Fruit fly (Drosophila melanogaster) whole organism, embryonic: Measurements from ENCODE around the gene Or94b.
A peak's percentile ranks its signal among the peaks of the same experiment; 100 is the strongest.

Source experiments
- Awh ChIP-seq: fragments of 200-800 bp; sonication (Bioruptor generic); IDR thresholded peaks from 2 replicates; pipeline ENCODE4, ENCODE4 v1.3.6; 2022; ENCODE audit warnings: missing biosample characterization, missing genetic modification characterization
- B-H2 ChIP-seq: fragments of 200-800 bp; sonication (Bioruptor generic); optimal IDR thresholded peaks from 2 replicates; lab custom pipeline; 2018; ENCODE audit warnings: missing biosample characterization, mild to moderate bottlenecking, missing genetic modification characterization
- CG11085 ChIP-seq: fragments of 200-800 bp; sonication (Bioruptor generic); IDR thresholded peaks from 2 replicates; pipeline ENCODE4 v1.3.6; 2022; ENCODE audit warnings: missing biosample characterization, missing genetic modification characterization
- CG11504 ChIP-seq: fragments of 200-800 bp; sonication (Bioruptor generic); optimal IDR thresholded peaks from 3 replicates; lab custom pipeline; 2019; ENCODE audit warnings: missing biosample characterization, mild to moderate bottlenecking, missing genetic modification characterization, moderate library complexity
- CG12299 ChIP-seq: fragments of 200-800 bp; sonication (Bioruptor generic); optimal IDR thresholded peaks from 2 replicates; lab custom pipeline; 2018; ENCODE audit warnings: missing biosample characterization, mild to moderate bottlenecking, missing genetic modification characterization
- CG13296 ChIP-seq: fragments of 200-800 bp; sonication (Bioruptor generic); optimal IDR thresholded peaks from 3 replicates; lab custom pipeline; 2018; ENCODE audit warnings: missing biosample characterization, mild to moderate bottlenecking, missing genetic modification characterization
- CG17359 ChIP-seq: fragments of 200-800 bp; sonication (Bioruptor generic); optimal IDR thresholded peaks from 3 replicates; lab custom pipeline; 2018; ENCODE audit warnings: missing biosample characterization, mild to moderate bottlenecking, missing genetic modification characterization, moderate library complexity
- CG34422 ChIP-seq: fragments of 200-800 bp; sonication (Bioruptor generic); IDR thresholded peaks from 3 replicates; pipeline ENCODE4 v1.3.6; 2022; ENCODE audit warnings: missing biosample characterization, missing genetic modification characterization
- CG4730 ChIP-seq: fragments of 200-800 bp; sonication (Bioruptor generic); IDR thresholded peaks from 2 replicates; pipeline ENCODE4 v1.3.6; 2022; ENCODE audit warnings: missing biosample characterization, missing genetic modification characterization
- CG5180 ChIP-seq: fragments of 200-800 bp; sonication (Bioruptor generic); optimal IDR thresholded peaks from 3 replicates; lab custom pipeline; 2017; ENCODE audit warnings: missing biosample characterization, missing genetic modification characterization, mild to moderate bottlenecking, moderate library complexity, missing genetic modification reagents
- CG6689 ChIP-seq: fragments of 200-800 bp; sonication (Bioruptor generic); IDR thresholded peaks from 2 replicates; pipeline ENCODE4 v1.3.6; 2022; ENCODE audit warnings: missing biosample characterization, missing genetic modification characterization
- CG8765 ChIP-seq: fragments of 200-800 bp; sonication (Bioruptor generic); IDR thresholded peaks from 2 replicates; pipeline ENCODE4 v1.3.6; 2022; ENCODE audit warnings: missing biosample characterization, missing genetic modification characterization
- CG9215 ChIP-seq: fragments of 200-800 bp; sonication (Bioruptor generic); IDR thresholded peaks from 2 replicates; pipeline ENCODE4 v1.3.6; 2022; ENCODE audit warnings: missing biosample characterization, missing genetic modification characterization
- CG9817 ChIP-seq: fragments of 200-800 bp; sonication (Bioruptor generic); optimal IDR thresholded peaks from 2 replicates; lab custom pipeline; 2018; ENCODE audit warnings: missing biosample characterization, mild to moderate bottlenecking, missing genetic modification characterization, moderate library complexity
- CTCF ChIP-seq: fragments of 200-800 bp; sonication (Bioruptor generic); optimal IDR thresholded peaks from 2 replicates; lab custom pipeline; 2017; ENCODE audit warnings: missing biosample characterization, mild to moderate bottlenecking, missing genetic modification characterization, moderate library complexity
- Chrac-16 ChIP-seq: fragments of 200-800 bp; sonication (Bioruptor generic); optimal IDR thresholded peaks from 3 replicates; lab custom pipeline; 2016; ENCODE audit warnings: missing biosample characterization, missing genetic modification characterization
- Drgx ChIP-seq: fragments of 200-800 bp; sonication (Bioruptor generic); IDR thresholded peaks from 2 replicates; pipeline ENCODE4 v1.3.6; 2022; ENCODE audit warnings: missing biosample characterization, missing genetic modification characterization
- Eip74EF ChIP-seq, 2 experiments: fragments of 200-800 bp in 1 of 2; fragments of >200 bp in 1 of 2; sonication (Bioruptor generic) in 1 of 2; optimal IDR thresholded peaks; 2 replicates each; lab custom pipeline; 2017 to 2019; ENCODE audit warnings: missing biosample characterization in 2 of 2, missing genetic modification characterization in 2 of 2, mild to moderate bottlenecking in 1 of 2, moderate library complexity in 1 of 2
- Fer1 ChIP-seq: fragments of 200-800 bp; sonication (Bioruptor generic); optimal IDR thresholded peaks from 2 replicates; lab custom pipeline; 2017; ENCODE audit warnings: missing biosample characterization, mild to moderate bottlenecking, missing genetic modification characterization
- Jarid2 ChIP-seq: fragments of 200-800 bp; sonication (Bioruptor generic); optimal IDR thresholded peaks from 3 replicates; lab custom pipeline; 2017; ENCODE audit warnings: mild to moderate bottlenecking, missing biosample characterization, missing genetic modification reagents, missing genetic modification characterization
- Med ChIP-seq: fragments of 200-800 bp; sonication (Bioruptor generic); peaks from one replicate; lab custom pipeline; 2016; ENCODE audit warnings: missing biosample characterization, missing genetic modification characterization, mild to moderate bottlenecking, inconsistent platforms, moderate library complexity
- Myb ChIP-seq: fragments of 200-800 bp; sonication (Bioruptor generic); optimal IDR thresholded peaks from 2 replicates; lab custom pipeline; 2016; ENCODE audit warnings: missing biosample characterization, missing genetic modification characterization
- Oaz ChIP-seq: fragments of 200-800 bp; sonication (Bioruptor generic); IDR thresholded peaks from 2 replicates; pipeline ENCODE4 v1.3.6; 2022; ENCODE audit warnings: missing biosample characterization, missing genetic modification characterization
- Pdp1 ChIP-seq, 2 experiments: fragments of 200-800 bp; sonication (Bioruptor generic); optimal IDR thresholded peaks; 3 replicates each; lab custom pipeline; 2016; ENCODE audit warnings: missing biosample characterization in 2 of 2, missing genetic modification characterization in 2 of 2, mild to moderate bottlenecking in 1 of 2, moderate library complexity in 1 of 2
- Ptx1 ChIP-seq: fragments of 200-800 bp; sonication (Bioruptor generic); IDR thresholded peaks from 2 replicates; pipeline ENCODE4 v1.3.6; 2022; ENCODE audit warnings: missing biosample characterization, missing genetic modification characterization
- Rfx ChIP-seq: fragments of 200-800 bp; sonication (Bioruptor generic); IDR thresholded peaks from 2 replicates; pipeline ENCODE4 v1.3.6; 2022; ENCODE audit warnings: missing biosample characterization, missing genetic modification characterization
- Usf ChIP-seq: fragments of 200-800 bp; sonication (Bioruptor generic); optimal IDR thresholded peaks from 2 replicates; lab custom pipeline; 2017; ENCODE audit warnings: missing genotype, missing biosample characterization, missing genetic modification characterization
- Xbp1 ChIP-seq: fragments of 200-800 bp; sonication (Bioruptor generic); optimal IDR thresholded peaks from 3 replicates; lab custom pipeline; 2016; ENCODE audit warnings: missing biosample characterization, mild to moderate bottlenecking, missing genetic modification characterization
- ap ChIP-seq: fragments of 200-800 bp; sonication (Bioruptor generic); IDR thresholded peaks from 2 replicates; pipeline ENCODE4 v1.3.6; 2022; ENCODE audit warnings: missing biosample characterization, missing genetic modification characterization
- ara ChIP-seq: fragments of 200-800 bp; sonication (Bioruptor generic); IDR thresholded peaks from 2 replicates; pipeline ENCODE4 v1.3.6; 2022; ENCODE audit warnings: missing biosample characterization, missing genetic modification characterization
- chinmo ChIP-seq: fragments of 200-800 bp; sonication (Bioruptor generic); IDR thresholded peaks from 4 replicates; pipeline ENCODE4 v1.3.6; 2022; ENCODE audit warnings: missing biosample characterization, missing genetic modification characterization; ENCODE audit not compliant: partially characterized antibody
- crp ChIP-seq, 2 experiments: fragments of 200-800 bp; sonication (Bioruptor generic); optimal IDR thresholded peaks; 2 replicates in 1 of 2; 3 replicates in 1 of 2; lab custom pipeline; 2017; ENCODE audit warnings: missing biosample characterization in 2 of 2, missing genetic modification characterization in 2 of 2, mild to moderate bottlenecking in 1 of 2, moderate library complexity in 1 of 2
- ems ChIP-seq: fragments of 200-800 bp; sonication (Bioruptor generic); optimal IDR thresholded peaks from 3 replicates; lab custom pipeline; 2016; ENCODE audit warnings: missing biosample characterization, missing genetic modification characterization
- ftz-f1 ChIP-seq: fragments of 200-800 bp; sonication (Bioruptor generic); optimal IDR thresholded peaks from 2 replicates; lab custom pipeline; 2016; ENCODE audit warnings: missing biosample characterization, missing genetic modification characterization
- gsb ChIP-seq: fragments of 200-800 bp; sonication (Bioruptor generic); IDR thresholded peaks from 2 replicates; pipeline ENCODE4 v1.3.6; 2022; ENCODE audit warnings: missing biosample characterization, missing genetic modification characterization
- lbe ChIP-seq: fragments of 200-800 bp; sonication (Bioruptor generic); optimal IDR thresholded peaks from 2 replicates; lab custom pipeline; 2016; ENCODE audit warnings: missing biosample characterization, mild to moderate bottlenecking, missing genetic modification characterization
- lmd ChIP-seq: fragments of 200-800 bp; sonication (Bioruptor generic); IDR thresholded peaks from 2 replicates; pipeline ENCODE4 v1.3.6; 2022; ENCODE audit warnings: missing biosample characterization, missing genetic modification characterization
- luna ChIP-seq: fragments of 200-800 bp; sonication (Bioruptor generic); optimal IDR thresholded peaks from 2 replicates; lab custom pipeline; 2016; ENCODE audit warnings: missing biosample characterization, missing genetic modification characterization
- org-1 ChIP-seq: fragments of 200-800 bp; sonication (Bioruptor generic); optimal IDR thresholded peaks from 2 replicates; lab custom pipeline; 2017; ENCODE audit warnings: missing biosample characterization, missing genetic modification characterization
- p53 ChIP-seq: fragments of 200-800 bp; sonication (Bioruptor generic); optimal IDR thresholded peaks from 2 replicates; lab custom pipeline; 2016; ENCODE audit warnings: missing biosample characterization, missing genetic modification characterization
- prd ChIP-seq, 3 experiments: fragments of >200 bp in 2 of 3; fragments of 200-800 bp in 1 of 3; sonication (Bioruptor generic) in 1 of 3; optimal IDR thresholded peaks in 2 of 3; IDR thresholded peaks in 1 of 3; 2 replicates in 2 of 3; 3 replicates in 1 of 3; pipeline versions ENCODE4 v1.3.6 to Lab custom; 2017 to 2022; ENCODE audit warnings: missing biosample characterization in 1 of 3, missing genetic modification characterization in 1 of 3
- ranshi ChIP-seq: fragments of 200-800 bp; sonication (Bioruptor generic); IDR thresholded peaks from 2 replicates; pipeline ENCODE4 v1.3.6; 2022; ENCODE audit warnings: missing biosample characterization, missing genetic modification characterization
- repo ChIP-seq: fragments of 200-800 bp; sonication (Bioruptor generic); optimal IDR thresholded peaks from 2 replicates; lab custom pipeline; 2016; ENCODE audit warnings: missing biosample characterization, missing genetic modification characterization
- row ChIP-seq: fragments of 200-800 bp; sonication (Bioruptor generic); IDR thresholded peaks from 3 replicates; pipeline ENCODE4 v1.3.6; 2022; ENCODE audit warnings: missing biosample characterization, missing genetic modification characterization
- salm ChIP-seq: fragments of 200-800 bp; sonication (Bioruptor generic); optimal IDR thresholded peaks from 2 replicates; lab custom pipeline; 2018; ENCODE audit warnings: missing biosample characterization, mild to moderate bottlenecking, missing genetic modification characterization
- sob ChIP-seq: fragments of 200-800 bp; sonication (Bioruptor generic); IDR thresholded peaks from 2 replicates; pipeline ENCODE4 v1.3.6; 2022; ENCODE audit warnings: missing biosample characterization, missing genetic modification characterization
- tio ChIP-seq: fragments of 200-800 bp; sonication (Bioruptor generic); optimal IDR thresholded peaks from 2 replicates; lab custom pipeline; 2017; ENCODE audit warnings: missing biosample characterization, missing genetic modification characterization, inconsistent platforms
- trem ChIP-seq: fragments of 200-800 bp; optimal IDR thresholded peaks from 3 replicates; lab custom pipeline; 2019; ENCODE audit warnings: missing biosample characterization, mild to moderate bottlenecking, missing genetic modification characterization, moderate library complexity
- unc-4 ChIP-seq: fragments of 200-800 bp; sonication (Bioruptor generic); IDR thresholded peaks from 2 replicates; pipeline ENCODE4 v1.3.6; 2022; ENCODE audit warnings: missing biosample characterization, missing genetic modification characterization; ENCODE audit not compliant: partially characterized antibody
- vvl ChIP-seq: fragments of 200-800 bp; sonication (Bioruptor generic); IDR thresholded peaks from 2 replicates; pipeline ENCODE4 v1.3.6; 2022; ENCODE audit warnings: missing biosample characterization, missing genetic modification characterization

Or94b gene

DNA sequence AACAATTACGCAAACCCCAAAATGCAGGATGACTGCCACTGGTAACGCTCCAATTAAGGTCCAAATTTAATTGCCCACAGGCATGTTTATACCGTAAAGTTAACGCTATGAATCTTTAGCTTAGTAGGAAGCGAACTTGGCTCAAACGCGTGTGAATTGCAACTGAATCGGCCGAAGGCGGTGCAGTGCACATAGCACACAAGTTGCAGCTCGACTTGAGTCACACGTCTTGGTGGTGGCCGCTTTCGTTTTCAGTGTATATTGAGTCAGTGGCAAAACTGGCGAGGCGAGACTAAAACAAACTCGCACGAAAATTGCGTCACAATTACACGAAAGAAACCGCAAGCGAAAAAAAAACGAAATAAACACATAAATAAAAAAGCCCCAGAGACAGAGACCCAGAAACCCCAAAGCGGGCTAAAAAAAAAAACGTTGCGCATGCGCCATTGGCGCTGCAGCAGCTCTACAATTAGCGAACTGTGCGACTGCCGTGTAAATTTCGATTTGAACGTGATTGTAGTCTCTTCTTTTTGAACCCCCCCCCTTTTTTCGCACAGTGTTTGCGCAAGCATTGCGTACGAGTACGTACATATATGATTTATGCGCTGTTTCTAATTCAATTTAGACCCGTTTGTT, 20.5 kb downstream of the Or94b start (continued):
- TF ChIP-seq unc-4 (GFP tag; lab: Robert Waterston, UW) (no peak), Chrac-16 (no peak), CG5180 (GFP tag; lab: Kevin White, UChicago) (peak; percentile 90), CG6689 (GFP tag; lab: Robert Waterston, UW) (0 out of 2 replicates have a peak, but pooled peaks have one; percentile 20), CG4730 (peak; percentile 33; the same call in 1 of the 2 replicates), p53 (no peak), trem (tag; lab: Kevin White, UChicago) (no peak), lmd (GFP tag; lab: Robert Waterston, UW) (peak; percentile 39; the same call in 1 of the 2 replicates), ap (GFP tag; lab: Robert Waterston, UW) (no peak), repo (GFP tag; lab: Kevin White, UChicago) (no peak), ara (no peak), Pdp1 (GFP tag; optimal IDR thresholded peaks at IDR 0.05; lab: Kevin White, UChicago) (peak in 1 of 2 experiments; percentile 22), CG12299 (no peak), CG9215 (GFP tag; lab: Robert Waterston, UW) (peak; percentile 31; the same call in 1 of the 2 replicates), Ptx1 (0 out of 2 replicates have a peak, but pooled peaks have one; percentile 6), CG9817 (tag; lab: Kevin White, UChicago) (no peak), Oaz (GFP tag; lab: Robert Waterston, UW) (0 out of 2 replicates have a peak, but pooled peaks have one; percentile 27), B-H2 (GFP tag; lab: Kevin White, UChicago) (no peak), prd (optimal IDR thresholded peaks at IDR 0.05; lab: Kevin White, UChicago) (no peak), prd (GFP tag; IDR thresholded peaks at IDR 0.05; lab: Robert Waterston, UW) (0 out of 3 replicates have a peak, but pooled peaks have one; percentile 25), CG13296 (no peak), CG11504 (no peak), row (GFP tag; lab: Robert Waterston, UW) (peak; percentile 40; the same call in 2 of the 3 replicates), Drgx (GFP tag; lab: Robert Waterston, UW) (peak; percentile 68), luna (GFP tag; lab: Kevin White, UChicago) (no peak), gsb (GFP tag; lab: Robert Waterston, UW) (peak; percentile 25; the same call in 1 of the 2 replicates), salm (no peak), Fer1 (GFP tag; lab: Kevin White, UChicago) (no peak), Xbp1 (GFP tag; lab: Kevin White, UChicago) (no peak), Med (GFP tag; lab: Kevin White, UChicago) (peak; percentile 41), CG11085 (GFP tag; lab: Robert Waterston, UW) (peak; percentile 53), ems (GFP tag; lab: Kevin White, UChicago) (no peak), Rfx (GFP tag; lab: Robert Waterston, UW) (peak; percentile 48; the same call in 1 of the 2 replicates), ranshi (0 out of 2 replicates have a peak, but pooled peaks have one; percentile 12)

DNA sequence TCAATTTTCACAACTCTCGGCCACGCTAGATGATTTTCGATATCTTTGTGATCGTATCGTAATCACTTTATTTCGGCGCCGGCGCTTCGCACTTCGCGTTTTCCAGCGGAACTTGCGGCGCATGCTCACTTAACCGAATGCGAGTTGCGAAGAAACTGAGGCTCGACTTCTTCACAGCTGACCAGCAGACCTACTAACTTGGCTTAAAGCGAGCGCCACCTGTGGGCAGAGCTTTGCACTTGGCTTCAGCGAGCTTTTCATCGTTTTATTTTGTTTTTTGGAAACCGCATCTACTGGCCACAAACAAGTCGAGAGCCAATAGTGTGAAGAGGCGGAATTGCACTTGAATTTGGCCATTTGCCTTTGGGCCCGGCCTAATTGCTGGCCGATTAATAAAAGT, 21.3 kb downstream of the Or94b start, which contains the start of gene CG34375:
CG34375 (minus strand) TSS at position 157 of the 400 bp plus-strand sequence.
- TF ChIP-seq Eip74EF (GFP tag; optimal IDR thresholded peaks at IDR 0.05; lab: Kevin White, UChicago) (peak in 1 of 2 experiments; percentile 17), Awh (GFP tag; lab: Robert Waterston, UW) (0 out of 2 replicates have a peak, but pooled peaks have one; percentile 14), Usf (GFP tag; lab: Kevin White, UChicago) (no peak), vvl (peak; percentile 25; the same call in 1 of the 2 replicates), sob (GFP tag; lab: Robert Waterston, UW) (0 out of 2 replicates have a peak, but pooled peaks have one; percentile 5), chinmo (GFP tag; lab: Robert Waterston, UW) (peak; percentile 61; the same call in 1 of the 4 replicates), org-1 (GFP tag; lab: Kevin White, UChicago) (no peak), CG17359 (peak; percentile 4), Med (GFP tag; lab: Kevin White, UChicago) (peak; percentile 79), CG8765 (GFP tag; lab: Robert Waterston, UW) (no peak), crp (GFP tag; optimal IDR thresholded peaks at IDR 0.05; lab: Kevin White, UChicago) (peak in 1 of 2 experiments; percentile 57), tio (GFP tag; lab: Kevin White, UChicago) (no peak), CG34422 (GFP tag; lab: Robert Waterston, UW) (0 out of 3 replicates have a peak, but pooled peaks have one; percentile 46), CTCF (peak; percentile 89), Drgx (GFP tag; lab: Robert Waterston, UW) (0 out of 2 replicates have a peak, but pooled peaks have one; percentile 12), lbe (no peak), Jarid2 (GFP tag; lab: Kevin White, UChicago) (peak; percentile 28), Myb (peak; percentile 48), ftz-f1 (peak; percentile 17)
